Fruit fly (Drosophila melanogaster) whole organism, embryonic: ENCODE measurements around the gene rau.
A peak's percentile ranks its signal among the peaks of the same experiment; 100 is the strongest.

ENCODE experiments used
- ATbp ChIP-seq: fragments of 200-800 bp; sonication (Bioruptor generic); optimal IDR thresholded peaks from 2 replicates; lab custom pipeline; 2017; ENCODE audit warnings: missing biosample characterization, mild to moderate bottlenecking, missing genetic modification characterization, missing genetic modification reagents
- B-H2 ChIP-seq: fragments of 200-800 bp; sonication (Bioruptor generic); optimal IDR thresholded peaks from 2 replicates; lab custom pipeline; 2018; ENCODE audit warnings: missing biosample characterization, mild to moderate bottlenecking, missing genetic modification characterization
- BEAF-32 ChIP-seq: fragments of 200-800 bp; sonication (Bioruptor generic); optimal IDR thresholded peaks from 3 replicates; lab custom pipeline; 2017; ENCODE audit warnings: missing biosample characterization, missing genetic modification characterization, mild to moderate bottlenecking, moderate library complexity, missing genetic modification reagents
- Blimp-1 ChIP-seq: fragments of 200-800 bp; sonication (Bioruptor generic); optimal IDR thresholded peaks from 3 replicates; lab custom pipeline; 2018; ENCODE audit warnings: missing biosample characterization, missing genetic modification characterization, mild to moderate bottlenecking, moderate library complexity, missing genetic modification reagents
- BtbVII ChIP-seq: fragments of 200-800 bp; sonication (Bioruptor generic); optimal IDR thresholded peaks from 3 replicates; lab custom pipeline; 2017; ENCODE audit warnings: missing biosample characterization, mild to moderate bottlenecking, missing genetic modification characterization
- CG10979 ChIP-seq: fragments of 200-800 bp; sonication (Bioruptor generic); optimal IDR thresholded peaks from 2 replicates; lab custom pipeline; 2018; ENCODE audit warnings: missing biosample characterization, mild to moderate bottlenecking, missing genetic modification characterization, moderate library complexity
- CG11723 ChIP-seq: fragments of 200-800 bp; sonication (Bioruptor generic); optimal IDR thresholded peaks from 2 replicates; lab custom pipeline; 2017; ENCODE audit warnings: missing biosample characterization, mild to moderate bottlenecking, missing genetic modification characterization
- CG12104 ChIP-seq: fragments of 200-800 bp; sonication (Bioruptor generic); optimal IDR thresholded peaks from 3 replicates; lab custom pipeline; 2016; ENCODE audit warnings: missing biosample characterization, missing genetic modification characterization
- CG12219 ChIP-seq: fragments of 200-800 bp; sonication (Bioruptor generic); optimal IDR thresholded peaks from 3 replicates; lab custom pipeline; 2018; ENCODE audit warnings: missing biosample characterization, mild to moderate bottlenecking, missing genetic modification characterization
- CG12391 ChIP-seq: fragments of 200-800 bp; sonication (Bioruptor generic); optimal IDR thresholded peaks from 3 replicates; lab custom pipeline; 2018; ENCODE audit warnings: missing biosample characterization, mild to moderate bottlenecking, missing genetic modification characterization, moderate library complexity
- CG12659 ChIP-seq: fragments of 200-800 bp; sonication (Bioruptor generic); optimal IDR thresholded peaks from 3 replicates; lab custom pipeline; 2017; ENCODE audit warnings: mild to moderate bottlenecking, missing biosample characterization, missing genetic modification reagents, missing genetic modification characterization
- CG12769 ChIP-seq: fragments of 200-800 bp; sonication (Bioruptor generic); optimal IDR thresholded peaks from 2 replicates; lab custom pipeline; 2019; ENCODE audit warnings: missing biosample characterization, mild to moderate bottlenecking, missing genetic modification characterization, moderate library complexity
- CG14667 ChIP-seq: fragments of 200-800 bp; sonication (Bioruptor generic); IDR thresholded peaks from 2 replicates; pipeline ENCODE4 v1.3.6; 2022; ENCODE audit warnings: missing biosample characterization, missing genetic modification characterization
- CG15011 ChIP-seq: fragments of 200-800 bp; sonication (Bioruptor generic); optimal IDR thresholded peaks from 3 replicates; lab custom pipeline; 2018; ENCODE audit warnings: missing biosample characterization, mild to moderate bottlenecking, missing genetic modification characterization
- CG15514 ChIP-seq: fragments of 200-800 bp; sonication (Bioruptor generic); optimal IDR thresholded peaks from 3 replicates; lab custom pipeline; 2017; ENCODE audit warnings: missing biosample characterization, missing genetic modification characterization, mild to moderate bottlenecking, moderate library complexity, missing genetic modification reagents
- CG16815 ChIP-seq: fragments of 200-800 bp; sonication (Bioruptor generic); optimal IDR thresholded peaks from 3 replicates; lab custom pipeline; 2017; ENCODE audit warnings: missing biosample characterization, mild to moderate bottlenecking, missing genetic modification characterization
- CG17385 ChIP-seq: fragments of 200-800 bp; sonication (Bioruptor generic); optimal IDR thresholded peaks from 3 replicates; lab custom pipeline; 2018; ENCODE audit warnings: missing biosample characterization, mild to moderate bottlenecking, missing genetic modification characterization
- CG18476 ChIP-seq: fragments of 200-800 bp; sonication (Bioruptor generic); optimal IDR thresholded peaks from 2 replicates; lab custom pipeline; 2016; ENCODE audit warnings: missing biosample characterization, mild to moderate bottlenecking, missing genetic modification characterization
- CG18619 ChIP-seq: fragments of 200-800 bp; sonication (Bioruptor generic); optimal IDR thresholded peaks from 3 replicates; lab custom pipeline; 2017; ENCODE audit warnings: missing biosample characterization, mild to moderate bottlenecking, missing genetic modification characterization
- CG2120 ChIP-seq: fragments of 200-800 bp; sonication (Bioruptor generic); optimal IDR thresholded peaks from 3 replicates; lab custom pipeline; 2016; ENCODE audit warnings: missing biosample characterization, missing genetic modification characterization
- CG2678 ChIP-seq: fragments of 200-800 bp; sonication (Bioruptor generic); optimal IDR thresholded peaks from 3 replicates; lab custom pipeline; 2019; ENCODE audit warnings: missing biosample characterization, mild to moderate bottlenecking, missing genetic modification characterization, moderate library complexity
- CG3281 ChIP-seq: fragments of 200-800 bp; sonication (Bioruptor generic); optimal IDR thresholded peaks from 3 replicates; lab custom pipeline; 2017; ENCODE audit warnings: missing biosample characterization, mild to moderate bottlenecking, missing genetic modification characterization
- CG33213 ChIP-seq: fragments of 200-800 bp; sonication (Bioruptor generic); optimal IDR thresholded peaks from 3 replicates; lab custom pipeline; 2016; ENCODE audit warnings: missing biosample characterization, missing genetic modification characterization
- CG4854 ChIP-seq: fragments of 200-800 bp; sonication (Bioruptor generic); optimal IDR thresholded peaks from 2 replicates; lab custom pipeline; 2016; ENCODE audit warnings: missing biosample characterization, missing genetic modification characterization, inconsistent platforms
- CG6683 ChIP-seq: fragments of 200-800 bp; sonication (Bioruptor generic); optimal IDR thresholded peaks from 2 replicates; lab custom pipeline; 2017; ENCODE audit warnings: missing biosample characterization, mild to moderate bottlenecking, missing genetic modification characterization, missing genetic modification reagents
- CG6765 ChIP-seq: fragments of 200-800 bp; sonication (Bioruptor generic); optimal IDR thresholded peaks from 3 replicates; lab custom pipeline; 2017; ENCODE audit warnings: missing biosample characterization, mild to moderate bottlenecking, missing genetic modification characterization
- CG7786 ChIP-seq: fragments of 200-800 bp; sonication (Bioruptor generic); optimal IDR thresholded peaks from 2 replicates; lab custom pipeline; 2016; ENCODE audit warnings: missing biosample characterization, missing genetic modification characterization
- CHES-1-like ChIP-seq: fragments of 200-800 bp; sonication (Bioruptor generic); optimal IDR thresholded peaks from 2 replicates; lab custom pipeline; 2016; ENCODE audit warnings: missing biosample characterization, missing genetic modification characterization
- CoRest ChIP-seq: fragments of 200-800 bp; sonication (Bioruptor generic); optimal IDR thresholded peaks from 3 replicates; lab custom pipeline; 2018; ENCODE audit warnings: missing biosample characterization, mild to moderate bottlenecking, missing genetic modification characterization, moderate library complexity
- D19B ChIP-seq: fragments of 200-800 bp; sonication (Bioruptor generic); optimal IDR thresholded peaks from 2 replicates; lab custom pipeline; 2017; ENCODE audit warnings: missing biosample characterization, mild to moderate bottlenecking, missing genetic modification characterization
- Fer1 ChIP-seq: fragments of 200-800 bp; sonication (Bioruptor generic); optimal IDR thresholded peaks from 2 replicates; lab custom pipeline; 2017; ENCODE audit warnings: missing biosample characterization, mild to moderate bottlenecking, missing genetic modification characterization
- Fer2 ChIP-seq: fragments of 200-800 bp; sonication (Bioruptor generic); optimal IDR thresholded peaks from 2 replicates; lab custom pipeline; 2018; ENCODE audit warnings: missing biosample characterization, mild to moderate bottlenecking, missing genetic modification characterization, moderate library complexity
- MTF-1 ChIP-seq: fragments of 200-800 bp; sonication (Bioruptor generic); optimal IDR thresholded peaks from 2 replicates; lab custom pipeline; 2018; ENCODE audit warnings: missing biosample characterization, mild to moderate bottlenecking, missing genetic modification characterization, borderline replicate concordance
- Max ChIP-seq: fragments of 200-800 bp; sonication (Bioruptor generic); optimal IDR thresholded peaks from 2 replicates; lab custom pipeline; 2016; ENCODE audit warnings: missing biosample characterization, mild to moderate bottlenecking, missing genetic modification characterization
- NFAT ChIP-seq: fragments of 200-800 bp; sonication (Bioruptor generic); IDR thresholded peaks from 2 replicates; pipeline ENCODE4 v1.3.6; 2022; ENCODE audit warnings: missing biosample characterization, missing genetic modification characterization
- Poxn ChIP-seq: fragments of 200-800 bp; sonication (Bioruptor generic); IDR thresholded peaks from 2 replicates; pipeline ENCODE4 v1.3.6; 2022; ENCODE audit warnings: missing biosample characterization, missing genetic modification characterization
- Sox102F ChIP-seq: fragments of 200-800 bp; sonication (Bioruptor generic); optimal IDR thresholded peaks from 2 replicates; lab custom pipeline; 2018; ENCODE audit warnings: missing biosample characterization, mild to moderate bottlenecking, missing genetic modification characterization, moderate library complexity
- Spps ChIP-seq: fragments of 200-800 bp; sonication (Bioruptor generic); optimal IDR thresholded peaks from 2 replicates; lab custom pipeline; 2018; ENCODE audit warnings: missing biosample characterization, mild to moderate bottlenecking, missing genetic modification characterization
- YL-1 ChIP-seq: fragments of 200-800 bp; sonication (Bioruptor generic); optimal IDR thresholded peaks from 3 replicates; lab custom pipeline; 2017; ENCODE audit warnings: missing biosample characterization, mild to moderate bottlenecking, missing genetic modification characterization
- bab2 ChIP-seq: fragments of 200-800 bp; sonication (Bioruptor generic); optimal IDR thresholded peaks from 2 replicates; lab custom pipeline; 2016; ENCODE audit warnings: missing biosample characterization, missing genetic modification characterization
- crc ChIP-seq: fragments of 200-800 bp; sonication (Bioruptor generic); optimal IDR thresholded peaks from 2 replicates; lab custom pipeline; 2016; ENCODE audit warnings: missing biosample characterization, missing genetic modification characterization
- dpn ChIP-seq, 2 experiments: fragments of 200-800 bp; sonication (Bioruptor generic); optimal IDR thresholded peaks; 3 replicates each; lab custom pipeline; 2016; ENCODE audit warnings: missing biosample characterization in 2 of 2, missing genetic modification characterization in 2 of 2
- onecut ChIP-seq: fragments of 200-800 bp; sonication (Bioruptor generic); IDR thresholded peaks from 2 replicates; pipeline ENCODE4 v1.3.6; 2022; ENCODE audit warnings: missing biosample characterization, missing genetic modification characterization
- ranshi ChIP-seq: fragments of 200-800 bp; sonication (Bioruptor generic); IDR thresholded peaks from 2 replicates; pipeline ENCODE4 v1.3.6; 2022; ENCODE audit warnings: missing biosample characterization, missing genetic modification characterization
- run ChIP-seq: fragments of 200-800 bp; sonication (Bioruptor generic); optimal IDR thresholded peaks from 3 replicates; lab custom pipeline; 2018; ENCODE audit warnings: missing biosample characterization, mild to moderate bottlenecking, missing genetic modification characterization
- schlank ChIP-seq: fragments of 200-800 bp; sonication (Bioruptor generic); optimal IDR thresholded peaks from 2 replicates; lab custom pipeline; 2018; ENCODE audit warnings: missing biosample characterization, mild to moderate bottlenecking, missing genetic modification characterization
- sens ChIP-seq: fragments of 200-800 bp; sonication (Bioruptor generic); peaks from one replicate; lab custom pipeline; 2016; ENCODE audit warnings: missing biosample characterization, missing genetic modification characterization
- unpg ChIP-seq: fragments of 200-800 bp; sonication (Bioruptor generic); optimal IDR thresholded peaks from 3 replicates; lab custom pipeline; 2018; ENCODE audit warnings: missing biosample characterization, mild to moderate bottlenecking, missing genetic modification characterization, moderate library complexity
- wor ChIP-seq: fragments of 200-800 bp; sonication (Bioruptor generic); IDR thresholded peaks from 2 replicates; pipeline ENCODE4 v1.3.6; 2022; ENCODE audit warnings: missing biosample characterization, missing genetic modification characterization

The rau gene

dm6 chr2L:5876474-5877067 is 2.7 kb downstream of the rau start (continued):
- peak; percentile 25 for TF ChIP-seq CG12104 (GFP tag; lab: Kevin White, UChicago)
- TF ChIP-seq CG4854 (GFP tag; lab: Kevin White, UChicago), result peak; percentile 5
- no peak for TF ChIP-seq CG16815
- no peak for TF ChIP-seq wor (GFP tag; lab: Robert Waterston, UW)
- TF ChIP-seq Fer1 (GFP tag; lab: Kevin White, UChicago), result peak; percentile 75
- TF ChIP-seq CG15514 (GFP tag; lab: Kevin White, UChicago), result peak; percentile 60
- peak; percentile 79 for TF ChIP-seq B-H2
- TF ChIP-seq bab2 (GFP tag; lab: Kevin White, UChicago), result no peak
- TF ChIP-seq dpn (GFP tag; optimal IDR thresholded peaks at IDR 0.05; lab: Kevin White, UChicago), result peak in 1 of 2 experiments; percentile 15
- TF ChIP-seq sens, result peak; percentile 69
- TF ChIP-seq Max (GFP tag; lab: Kevin White, UChicago), result no peak
- peak; percentile 55 for TF ChIP-seq MTF-1 (GFP tag; lab: Kevin White, UChicago)
- no peak for TF ChIP-seq NFAT
- peak; percentile 73 for TF ChIP-seq BtbVII (GFP tag; lab: Kevin White, UChicago)
- 0 out of 2 replicates have a peak, but pooled peaks have one; percentile 17 for TF ChIP-seq ranshi
- TF ChIP-seq CG6765, result peak; percentile 36
- TF ChIP-seq CHES-1-like (GFP tag; lab: Kevin White, UChicago), result peak; percentile 40
- TF ChIP-seq Fer2 (tag; lab: Kevin White, UChicago), result peak; percentile 70
- peak; percentile 10 for TF ChIP-seq CoRest (tag; lab: Kevin White, UChicago)
- TF ChIP-seq schlank (tag; lab: Kevin White, UChicago), result peak; percentile 66
- peak; percentile 57 for TF ChIP-seq ATbp
- TF ChIP-seq CG10979, result no peak
- peak; percentile 11 for TF ChIP-seq CG6683 (GFP tag; lab: Kevin White, UChicago)
- TF ChIP-seq CG33213 (GFP tag; lab: Kevin White, UChicago), result peak; percentile 10
- no peak for TF ChIP-seq BEAF-32 (GFP tag; lab: Kevin White, UChicago)
- TF ChIP-seq CG18619 (GFP tag; lab: Kevin White, UChicago), result peak; percentile 58
- no peak for TF ChIP-seq CG12391
- no peak for TF ChIP-seq CG18476 (GFP tag; lab: Kevin White, UChicago)
- peak; percentile 34 for TF ChIP-seq CG12659 (GFP tag; lab: Kevin White, UChicago)
- peak; percentile 17 for TF ChIP-seq CG12219 (GFP tag; lab: Kevin White, UChicago)
- 0 out of 2 replicates have a peak, but pooled peaks have one; percentile 11 for TF ChIP-seq onecut (GFP tag; lab: Robert Waterston, UW)
- peak; percentile 26 for TF ChIP-seq D19B (GFP tag; lab: Kevin White, UChicago)
- TF ChIP-seq CG15011 (GFP tag; lab: Kevin White, UChicago), result peak; percentile 48
- peak; percentile 72 for TF ChIP-seq CG3281 (GFP tag; lab: Kevin White, UChicago)
- no peak for TF ChIP-seq run (tag; lab: Kevin White, UChicago)
- no peak for TF ChIP-seq CG7786 (GFP tag; lab: Kevin White, UChicago)
- no peak for TF ChIP-seq Spps (tag; lab: Kevin White, UChicago)
- peak; percentile 44 for TF ChIP-seq CG17385 (GFP tag; lab: Kevin White, UChicago)
- peak; percentile 57 for TF ChIP-seq CG12769
- TF ChIP-seq Sox102F (GFP tag; lab: Kevin White, UChicago), result peak; percentile 26
- peak; percentile 22 for TF ChIP-seq Blimp-1
- peak; percentile 1 for TF ChIP-seq CG11723 (GFP tag; lab: Kevin White, UChicago)
- peak; percentile 66 for TF ChIP-seq unpg
- TF ChIP-seq CG2678 (tag; lab: Kevin White, UChicago), result peak; percentile 67
- TF ChIP-seq CG14667 (GFP tag; lab: Robert Waterston, UW), result no peak
- TF ChIP-seq YL-1 (GFP tag; lab: Kevin White, UChicago), result peak; percentile 15
- no peak for TF ChIP-seq Poxn (GFP tag; lab: Robert Waterston, UW)
- no peak for TF ChIP-seq crc (GFP tag; lab: Kevin White, UChicago)
- TF ChIP-seq CG2120 (GFP tag; lab: Kevin White, UChicago), result peak; percentile 31
